Fruit fly (Drosophila melanogaster) whole organism, pupa: ENCODE data around the gene Tim17a1.

ENCODE experiments used
- CG10348 ChIP-seq: fragments of 200-800 bp; sonication (Bioruptor generic); IDR thresholded peaks from 2 replicates; pipeline ENCODE4 v1.3.6; 2022; ENCODE audit warnings: missing biosample characterization, missing genetic modification characterization
- CG12605 ChIP-seq: fragments of 200-800 bp; sonication (Bioruptor generic); IDR thresholded peaks from 2 replicates; pipeline ENCODE4 v1.3.6; 2022; ENCODE audit warnings: missing biosample characterization, missing genetic modification characterization
- CG13204 ChIP-seq: fragments of 200-800 bp; sonication (Bioruptor generic); optimal IDR thresholded peaks from 2 replicates; lab custom pipeline; 2018; ENCODE audit warnings: missing biosample characterization, mild to moderate bottlenecking, missing genetic modification characterization, moderate library complexity
- CG14655 ChIP-seq: fragments of 200-800 bp; sonication (Bioruptor generic); optimal IDR thresholded peaks from 3 replicates; lab custom pipeline; 2017; ENCODE audit warnings: mild to moderate bottlenecking, missing biosample characterization, missing genetic modification reagents, missing genetic modification characterization
- CG15710 ChIP-seq: fragments of 200-800 bp; sonication (Bioruptor generic); optimal IDR thresholded peaks from 2 replicates; lab custom pipeline; 2018; ENCODE audit warnings: missing biosample characterization, mild to moderate bottlenecking, missing genetic modification characterization, moderate library complexity
- CG17806 ChIP-seq: fragments of 200-800 bp; sonication (Bioruptor generic); optimal IDR thresholded peaks from 2 replicates; lab custom pipeline; 2018; ENCODE audit warnings: missing biosample characterization, mild to moderate bottlenecking, missing genetic modification characterization, moderate library complexity
- CG32121 ChIP-seq: fragments of 200-800 bp; sonication (Bioruptor generic); IDR thresholded peaks from 2 replicates; pipeline ENCODE4 v1.3.6; 2022; ENCODE audit warnings: missing biosample characterization, missing genetic modification characterization
- CG34367 ChIP-seq: fragments of 200-800 bp; sonication (Bioruptor generic); optimal IDR thresholded peaks from 2 replicates; lab custom pipeline; 2018; ENCODE audit warnings: missing biosample characterization, mild to moderate bottlenecking, missing genetic modification characterization
- CG4496 ChIP-seq: fragments of 200-800 bp; sonication (Bioruptor generic); IDR thresholded peaks from 3 replicates; pipeline ENCODE4 v1.3.6; 2022; ENCODE audit warnings: missing biosample characterization, missing genetic modification characterization
- CG8159 ChIP-seq: fragments of 200-800 bp; sonication (Bioruptor generic); optimal IDR thresholded peaks from 3 replicates; lab custom pipeline; 2018; ENCODE audit warnings: missing biosample characterization, mild to moderate bottlenecking, missing genetic modification characterization, moderate library complexity
- CG8301 ChIP-seq: fragments of 200-800 bp; sonication (Bioruptor generic); optimal IDR thresholded peaks from 2 replicates; lab custom pipeline; 2018; ENCODE audit warnings: missing biosample characterization, mild to moderate bottlenecking, missing genetic modification characterization
- CG9948 ChIP-seq: fragments of 200-800 bp; sonication (Bioruptor generic); optimal IDR thresholded peaks from 2 replicates; lab custom pipeline; 2018; ENCODE audit warnings: missing biosample characterization, mild to moderate bottlenecking, missing genetic modification characterization, moderate library complexity
- D1 ChIP-seq: fragments of 200-800 bp; sonication (Bioruptor generic); optimal IDR thresholded peaks from 2 replicates; lab custom pipeline; 2018; ENCODE audit warnings: missing biosample characterization, mild to moderate bottlenecking, missing genetic modification characterization, moderate library complexity
- EcR ChIP-seq: fragments of 200-800 bp; sonication (Bioruptor generic); optimal IDR thresholded peaks from 3 replicates; lab custom pipeline; 2019; ENCODE audit warnings: missing biosample characterization, missing genetic modification characterization, mild to moderate bottlenecking, moderate library complexity, missing genetic modification reagents
- Ets98B ChIP-seq: fragments of 200-800 bp; sonication (Bioruptor generic); IDR thresholded peaks from 2 replicates; pipeline ENCODE4 v1.3.6; 2022; ENCODE audit warnings: missing biosample characterization, missing genetic modification characterization
- Pif1A ChIP-seq: fragments of 200-800 bp; sonication (Bioruptor generic); optimal IDR thresholded peaks from 3 replicates; lab custom pipeline; 2016; ENCODE audit warnings: missing biosample characterization, missing genetic modification characterization
- Pif1B ChIP-seq: fragments of 200-800 bp; sonication (Bioruptor generic); optimal IDR thresholded peaks from 3 replicates; lab custom pipeline; 2016; ENCODE audit warnings: missing biosample characterization, missing genetic modification characterization
- Snoo ChIP-seq: fragments of 200-800 bp; sonication (Bioruptor generic); optimal IDR thresholded peaks from 3 replicates; lab custom pipeline; 2017; ENCODE audit warnings: missing biosample characterization, mild to moderate bottlenecking, missing genetic modification characterization, inconsistent platforms
- fd96Ca ChIP-seq: fragments of 200-800 bp; sonication (Bioruptor generic); IDR thresholded peaks from 3 replicates; pipeline ENCODE4 v1.3.6; 2022; ENCODE audit warnings: missing biosample characterization, missing genetic modification characterization
- gl ChIP-seq: fragments of 200-800 bp; sonication (Bioruptor generic); optimal IDR thresholded peaks from 2 replicates; lab custom pipeline; 2018; ENCODE audit warnings: missing biosample characterization, mild to moderate bottlenecking, missing genetic modification characterization
- rn ChIP-seq: fragments of 200-800 bp; sonication (Bioruptor generic); IDR thresholded peaks from 2 replicates; pipeline ENCODE4 v1.3.6; 2022; ENCODE audit warnings: missing biosample characterization, missing genetic modification characterization

The Tim17a1 gene

dm6 chr3R:12367464-12367863 is 3.0 kb upstream of the Tim17a1 start, which contains the start of gene GstD9:
Gene GstD9 (minus strand): TSS chr3R:12367564.
- TF ChIP-seq CG34367 (no peak), fd96Ca (GFP tag; lab: Robert Waterston, UW) (no peak), CG9948 (no peak), Pif1A (GFP tag; lab: Kevin White, UChicago) (no peak), Snoo (tag; lab: Kevin White, UChicago) (no peak), CG14655 (no peak), CG13204 (GFP tag; lab: Kevin White, UChicago) (no peak), CG32121 (GFP tag; lab: Robert Waterston, UW) (no peak), CG8301 (tag; lab: Kevin White, UChicago) (no peak)

dm6 chr3R:12365887-12366286 is 1.4 kb upstream of the Tim17a1 start:
- TF ChIP-seq D1 (tag; lab: Kevin White, UChicago), result no peak
- no peak for TF ChIP-seq CG14655
- TF ChIP-seq Snoo (tag; lab: Kevin White, UChicago), result no peak
- TF ChIP-seq CG34367, result no peak
- no peak for TF ChIP-seq CG32121 (GFP tag; lab: Robert Waterston, UW)
- TF ChIP-seq CG8301 (tag; lab: Kevin White, UChicago), result no peak

dm6 chr3R:12365264-12365840 is 872 bp upstream of the Tim17a1 start, which contains the start of gene GstD10:
Gene GstD10 (minus strand): TSS chr3R:12365735.
- no peak for TF ChIP-seq gl (tag; lab: Kevin White, UChicago)
- TF ChIP-seq CG8301 (tag; lab: Kevin White, UChicago), result no peak
- TF ChIP-seq fd96Ca (GFP tag; lab: Robert Waterston, UW), result no peak
- no peak for TF ChIP-seq CG12605
- no peak for TF ChIP-seq CG15710
- no peak for TF ChIP-seq CG34367
- no peak for TF ChIP-seq CG13204 (GFP tag; lab: Kevin White, UChicago)
- no peak for TF ChIP-seq rn
- no peak for TF ChIP-seq CG14655
- no peak for TF ChIP-seq CG4496 (GFP tag; lab: Robert Waterston, UW)
- no peak for TF ChIP-seq CG9948
- TF ChIP-seq CG32121 (GFP tag; lab: Robert Waterston, UW), result no peak
- TF ChIP-seq Pif1B (GFP tag; lab: Kevin White, UChicago), result no peak
- no peak for TF ChIP-seq CG17806 (tag; lab: Kevin White, UChicago)
- no peak for TF ChIP-seq Pif1A (GFP tag; lab: Kevin White, UChicago)
- TF ChIP-seq CG10348 (GFP tag; lab: Robert Waterston, UW), result no peak
- TF ChIP-seq CG8159 (tag; lab: Kevin White, UChicago), result no peak
- TF ChIP-seq, all 21 proteins: peak for 0

- TF ChIP-seq CG13204 (GFP tag; lab: Kevin White, UChicago) (no peak), rn (no peak), CG34367 (no peak), fd96Ca (GFP tag; lab: Robert Waterston, UW) (no peak), EcR (GFP tag; lab: Kevin White, UChicago) (no peak), Pif1A (GFP tag; lab: Kevin White, UChicago) (no peak), CG12605 (no peak), CG15710 (no peak), gl (tag; lab: Kevin White, UChicago) (no peak), CG8159 (tag; lab: Kevin White, UChicago) (no peak), CG10348 (GFP tag; lab: Robert Waterston, UW) (no peak), CG17806 (tag; lab: Kevin White, UChicago) (no peak)
- TF ChIP-seq, all 21 proteins: peak for 0
These were observed 936 bp downstream of the Tim17a1 start for dm6 chr3R:12363544-12363943.

dm6 chr3R:12361962-12362497 is 2.5 kb downstream of the Tim17a1 start:
- TF ChIP-seq CG8301 (tag; lab: Kevin White, UChicago) (no peak), CG13204 (GFP tag; lab: Kevin White, UChicago) (no peak), CG14655 (no peak), EcR (GFP tag; lab: Kevin White, UChicago) (no peak), CG15710 (no peak), Snoo (tag; lab: Kevin White, UChicago) (no peak), CG17806 (tag; lab: Kevin White, UChicago) (no peak)

- TF ChIP-seq Ets98B (GFP tag; lab: Robert Waterston, UW), result peak; percentile 33; the same call in 1 of the 2 replicates
- TF ChIP-seq CG9948, result no peak
These were observed 4.6 kb downstream of the Tim17a1 start, which contains the start of gene CG4115 for dm6 chr3R:12359837-12360236. Gene CG4115 (plus strand): TSS chr3R:12360008.

- TF ChIP-seq Ets98B (GFP tag; lab: Robert Waterston, UW), result no peak
- TF ChIP-seq Snoo (tag; lab: Kevin White, UChicago), result no peak
- no peak for TF ChIP-seq CG32121 (GFP tag; lab: Robert Waterston, UW)
- TF ChIP-seq CG9948, result no peak
- no peak for TF ChIP-seq CG8301 (tag; lab: Kevin White, UChicago)
- TF ChIP-seq CG17806 (tag; lab: Kevin White, UChicago), result no peak
- no peak for TF ChIP-seq Pif1B (GFP tag; lab: Kevin White, UChicago)
- no peak for TF ChIP-seq CG15710
- TF ChIP-seq Pif1A (GFP tag; lab: Kevin White, UChicago), result no peak
- no peak for TF ChIP-seq fd96Ca (GFP tag; lab: Robert Waterston, UW)
- TF ChIP-seq CG13204 (GFP tag; lab: Kevin White, UChicago), result no peak
- no peak for TF ChIP-seq CG8159 (tag; lab: Kevin White, UChicago)
- no peak for TF ChIP-seq EcR (GFP tag; lab: Kevin White, UChicago)
- no peak for TF ChIP-seq CG10348 (GFP tag; lab: Robert Waterston, UW)
- TF ChIP-seq rn, result no peak
- TF ChIP-seq CG12605, result no peak
- no peak for TF ChIP-seq D1 (tag; lab: Kevin White, UChicago)
These were observed 8.4 kb downstream of the Tim17a1 start, which contains the start of gene MBD-R2 for dm6 chr3R:12356044-12356443. Gene MBD-R2 (minus strand): TSS chr3R:12356265.
